Fruit fly (Drosophila melanogaster) Kc167 (cell line): ENCODE results near the gene Taf11.

Experiments
- Myc ChIP-seq: fragments of >200 bp; optimal IDR thresholded peaks from 2 replicates; lab custom pipeline; 2017; ENCODE audit warnings: missing external identifiers
- Sin3A ChIP-seq: fragments of >200 bp; optimal IDR thresholded peaks from 2 replicates; lab custom pipeline; 2018; ENCODE audit warnings: missing external identifiers
- h ChIP-seq: fragments of >200 bp; optimal IDR thresholded peaks from 3 replicates; lab custom pipeline; 2018; ENCODE audit warnings: missing external identifiers
- insv ChIP-seq: fragments of >200 bp; optimal IDR thresholded peaks from 3 replicates; lab custom pipeline; 2018; ENCODE audit warnings: missing external identifiers
- psq ChIP-seq: fragments of >200 bp; optimal IDR thresholded peaks from 2 replicates; lab custom pipeline; 2017; ENCODE audit warnings: missing external identifiers
- ttk ChIP-seq: sonication (Bioruptor generic); optimal IDR thresholded peaks from 2 replicates; lab custom pipeline; 2017; ENCODE audit warnings: missing external identifiers

Gene Taf11

DNA sequence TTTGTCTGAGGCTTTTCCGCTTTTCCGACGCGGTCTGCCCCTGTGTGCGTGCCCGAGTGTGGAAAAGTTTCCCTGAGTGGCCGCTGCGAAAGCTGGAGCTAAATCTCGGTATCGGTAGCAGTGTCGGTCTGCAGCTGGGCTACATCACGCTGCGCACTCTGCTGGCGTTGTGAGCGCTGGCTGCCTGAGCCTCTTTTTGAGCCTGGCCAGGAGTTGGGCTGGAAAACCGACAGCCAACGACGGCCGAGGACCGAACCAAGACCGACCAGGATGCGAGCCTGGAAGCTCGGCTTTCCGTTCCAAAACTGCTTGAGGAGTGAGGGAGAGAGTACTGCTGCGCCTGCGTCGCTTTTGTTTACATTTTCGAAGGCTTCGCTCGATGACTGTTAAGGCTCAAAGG, 19.2 kb downstream of the Taf11 start:
- no peak for TF ChIP-seq Sin3A
- TF ChIP-seq psq (lab: Kevin White, UChicago): no peak
- TF ChIP-seq h (lab: Kevin White, UChicago): no peak
- TF ChIP-seq ttk: no peak
- no peak for TF ChIP-seq insv
- no peak for TF ChIP-seq Myc

DNA sequence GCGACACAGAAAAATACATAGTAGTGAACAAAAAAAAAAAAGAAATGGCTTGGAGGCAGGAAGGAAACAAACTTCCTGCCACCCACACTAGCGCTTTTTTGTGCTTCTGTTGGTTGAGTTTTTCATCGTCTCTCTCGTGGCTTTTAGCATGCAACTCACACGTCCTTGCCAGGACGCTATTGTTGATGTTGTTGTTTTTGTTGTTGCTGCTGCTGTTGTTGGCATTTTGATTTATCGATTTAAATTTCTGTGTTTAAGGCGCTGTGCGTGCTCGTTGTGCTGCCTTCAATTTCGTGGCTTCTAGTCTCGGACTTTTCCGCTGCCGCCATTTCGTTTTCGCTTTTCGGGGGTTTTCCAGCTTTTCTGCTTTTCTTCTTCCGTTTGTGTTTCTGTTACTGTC, 23.4 kb downstream of the Taf11 start:
- TF ChIP-seq Sin3A (no peak), Myc (no peak), insv (no peak), h (lab: Kevin White, UChicago) (no peak), ttk (no peak), psq (lab: Kevin White, UChicago) (no peak)

DNA sequence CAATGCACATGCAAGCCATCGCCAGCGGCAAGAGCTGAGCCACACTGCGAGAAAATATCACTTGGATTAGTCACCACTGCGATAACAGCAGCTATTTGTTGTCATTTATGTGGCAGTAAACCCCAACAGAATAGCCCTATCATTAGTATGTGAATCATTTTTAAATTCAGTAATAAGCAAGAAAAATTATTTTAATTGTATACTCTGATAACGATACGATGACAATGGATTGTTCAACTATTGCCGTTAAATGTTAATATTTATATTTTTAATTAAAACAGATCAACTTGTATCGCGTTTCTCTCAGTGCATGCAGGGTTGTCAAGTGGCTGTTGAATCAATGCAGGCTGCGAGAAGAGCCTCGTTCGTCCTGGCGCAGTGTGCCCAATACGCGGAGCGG, 25.3 kb downstream of the Taf11 start:
- no peak for TF ChIP-seq Myc
- no peak for TF ChIP-seq insv
- TF ChIP-seq ttk: no peak
- TF ChIP-seq h (lab: Kevin White, UChicago): no peak
- TF ChIP-seq Sin3A: no peak
- TF ChIP-seq psq (lab: Kevin White, UChicago): no peak

DNA sequence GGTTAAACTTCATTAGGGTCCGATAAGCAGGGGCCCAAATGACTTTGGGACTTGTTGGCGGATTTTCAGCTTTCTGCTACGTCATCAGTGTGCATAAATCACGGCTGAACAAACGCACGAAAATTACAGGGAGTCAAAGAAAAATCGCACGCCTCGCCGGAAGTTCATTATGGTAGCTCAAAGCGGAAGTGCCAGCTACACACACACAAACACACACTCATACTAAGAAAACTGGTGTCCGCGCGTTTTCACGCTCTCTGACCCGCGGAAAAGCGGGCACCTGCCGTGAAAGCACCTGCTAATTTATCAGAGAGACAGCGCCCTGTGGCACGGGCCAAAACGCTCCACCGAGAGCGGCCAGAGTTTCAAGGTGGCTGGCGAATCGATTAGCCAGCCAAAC, 25.7 kb downstream of the Taf11 start:
- TF ChIP-seq ttk: no peak
- TF ChIP-seq insv: no peak

DNA sequence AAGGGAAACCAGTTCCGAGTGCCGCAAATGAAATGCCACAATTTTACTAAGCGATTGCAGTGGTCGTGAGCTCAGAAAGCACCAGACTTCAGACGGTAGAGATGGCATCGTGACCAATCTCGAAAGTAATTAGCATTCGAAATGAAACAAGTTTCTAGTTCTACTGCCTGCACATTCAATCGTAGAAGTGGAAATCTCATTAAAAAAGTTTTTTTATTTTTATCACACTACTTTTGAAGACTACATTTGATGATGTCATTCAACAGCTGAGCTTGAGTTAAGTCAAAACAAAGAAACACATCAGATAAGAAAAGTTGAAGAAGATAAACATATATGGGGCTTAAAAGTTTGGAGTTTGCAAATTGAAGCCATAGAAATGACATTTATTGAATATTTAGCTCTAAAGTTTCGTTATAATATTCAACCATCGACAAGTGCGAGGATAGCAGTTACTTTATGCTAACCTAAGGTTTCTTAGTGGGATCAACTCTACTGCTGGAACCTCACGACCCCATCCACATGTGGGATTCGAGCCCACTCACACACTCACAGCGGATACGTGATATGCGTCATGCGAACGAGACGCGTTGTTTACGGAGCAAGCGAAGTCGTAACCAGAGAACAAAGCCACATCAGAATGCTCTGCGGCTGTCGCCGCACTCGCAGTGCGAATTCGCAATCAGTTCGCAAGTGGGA, 26.9 kb downstream of the Taf11 start, which contains the start of gene CG13117:
Gene CG13117, plus strand, starts transcription at position 646 of the 696 bp plus-strand sequence.
- TF ChIP-seq Myc (no peak), h (lab: Kevin White, UChicago) (no peak), ttk (no peak), Sin3A (no peak), insv (no peak)

DNA sequence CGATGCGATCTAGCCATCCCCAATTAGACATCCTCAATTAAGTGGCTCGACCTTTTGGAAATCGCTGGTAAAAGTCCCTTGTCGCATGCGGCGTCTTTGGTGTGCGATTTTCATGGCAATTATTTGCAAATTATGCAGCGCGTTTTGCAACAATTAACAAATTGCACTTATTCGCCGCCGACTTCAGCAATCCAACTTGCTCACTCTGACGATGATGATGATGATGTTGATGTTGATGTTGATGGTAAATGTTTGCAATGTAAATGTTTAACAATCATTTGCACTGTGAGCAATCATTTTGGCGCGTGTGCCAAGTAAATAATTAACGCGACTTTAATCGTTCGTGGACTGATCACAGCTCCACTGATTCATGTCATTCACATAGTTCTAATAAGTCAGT, 28.9 kb downstream of the Taf11 start:
- TF ChIP-seq psq (lab: Kevin White, UChicago): no peak
- no peak for TF ChIP-seq ttk
- no peak for TF ChIP-seq Myc
- no peak for TF ChIP-seq insv
- no peak for TF ChIP-seq Sin3A
- no peak for TF ChIP-seq h (lab: Kevin White, UChicago)

DNA sequence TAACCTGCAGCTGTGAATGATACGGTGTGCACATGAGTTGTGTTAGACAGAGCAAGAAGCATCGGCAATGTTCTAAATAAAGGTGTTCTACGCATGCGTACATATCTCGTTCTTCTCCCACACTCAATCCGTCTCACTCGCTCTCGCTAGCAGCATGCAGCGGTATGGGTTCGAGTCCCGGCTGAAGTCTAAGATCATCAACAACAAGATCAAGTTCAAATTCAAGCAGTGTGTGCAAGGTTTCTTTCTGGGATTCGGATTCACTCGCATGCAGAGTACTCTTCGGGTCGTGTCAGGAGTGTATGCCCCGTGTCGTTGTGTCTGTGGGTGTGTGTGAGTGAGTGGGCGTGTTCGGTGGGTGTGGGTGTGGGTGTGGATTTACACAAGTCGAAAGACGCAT, 31.8 kb downstream of the Taf11 start:
- TF ChIP-seq ttk (no peak), insv (no peak), psq (lab: Kevin White, UChicago) (no peak), h (lab: Kevin White, UChicago) (no peak), Myc (no peak), Sin3A (no peak)

DNA sequence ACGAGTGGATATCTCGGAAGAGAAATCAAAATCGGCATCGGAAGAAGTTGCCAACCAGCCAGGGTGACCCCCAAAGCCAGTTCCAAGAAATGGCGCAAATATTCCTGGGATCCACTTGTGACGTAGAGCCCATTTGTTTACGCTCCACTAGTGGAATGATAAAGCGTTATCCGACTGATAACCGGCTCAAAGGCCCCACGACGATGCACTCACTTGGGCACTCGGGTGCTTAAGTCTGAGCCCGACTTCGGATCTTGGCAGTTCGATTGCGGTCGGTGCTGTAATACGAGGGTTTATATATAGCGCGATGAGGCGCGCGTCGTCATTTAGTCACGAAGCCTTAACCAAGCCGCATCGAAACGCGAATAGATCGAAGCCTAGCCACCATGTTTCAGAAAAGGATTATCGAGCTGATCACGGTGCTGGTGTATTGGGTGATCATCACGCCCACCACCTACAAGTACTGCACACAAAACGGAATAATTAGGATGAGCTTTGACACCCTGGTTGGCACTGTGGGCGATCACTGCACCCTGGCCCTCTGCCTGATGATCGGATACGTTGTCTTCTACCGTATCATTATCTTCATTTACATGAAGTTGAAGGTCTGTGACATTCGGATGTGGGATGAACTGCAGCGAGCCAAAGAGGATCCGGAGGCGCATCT, 33.3 kb downstream of the Taf11 start, which contains the start of gene CG13116:
Gene CG13116, plus strand, starts transcription at position 323 of the 667 bp plus-strand sequence.
- TF ChIP-seq psq (lab: Kevin White, UChicago): no peak
- no peak for TF ChIP-seq ttk
- TF ChIP-seq Sin3A: no peak
- TF ChIP-seq insv: no peak
- TF ChIP-seq h (lab: Kevin White, UChicago): no peak
- no peak for TF ChIP-seq Myc

DNA sequence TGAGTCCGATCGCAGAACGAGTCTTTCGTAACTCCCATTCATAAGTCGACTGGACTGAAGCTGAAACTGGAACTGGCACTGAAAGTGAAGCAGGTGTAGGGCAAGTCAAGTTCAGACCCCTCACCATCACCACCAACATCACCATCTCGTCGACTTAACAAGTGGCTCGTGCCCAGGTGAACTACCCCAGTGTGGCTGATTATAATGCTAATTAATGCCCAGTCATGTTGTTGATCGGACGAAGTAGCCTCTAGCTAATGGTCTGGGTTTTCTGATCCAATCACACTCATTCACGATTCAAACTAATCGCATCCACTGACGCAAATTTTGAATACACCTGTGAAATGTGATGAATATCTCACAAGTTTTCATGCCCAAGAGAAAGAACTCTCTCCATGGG, 34.3 kb downstream of the Taf11 start:
- TF ChIP-seq Myc (no peak), h (lab: Kevin White, UChicago) (no peak), Sin3A (no peak), insv (no peak), ttk (no peak), psq (lab: Kevin White, UChicago) (no peak)
